Fruit fly (Drosophila melanogaster) S2 (cell line): Measurements from ENCODE around the gene CG9106.

Experiments
- CG8478 ChIP-seq: fragments of >200 bp; optimal IDR thresholded peaks from 2 replicates; lab custom pipeline; 2018
- CTCF ChIP-seq, 2 experiments: fragments of >200 bp; optimal IDR thresholded peaks; 2 replicates each; lab custom pipeline; 2018

DNA sequence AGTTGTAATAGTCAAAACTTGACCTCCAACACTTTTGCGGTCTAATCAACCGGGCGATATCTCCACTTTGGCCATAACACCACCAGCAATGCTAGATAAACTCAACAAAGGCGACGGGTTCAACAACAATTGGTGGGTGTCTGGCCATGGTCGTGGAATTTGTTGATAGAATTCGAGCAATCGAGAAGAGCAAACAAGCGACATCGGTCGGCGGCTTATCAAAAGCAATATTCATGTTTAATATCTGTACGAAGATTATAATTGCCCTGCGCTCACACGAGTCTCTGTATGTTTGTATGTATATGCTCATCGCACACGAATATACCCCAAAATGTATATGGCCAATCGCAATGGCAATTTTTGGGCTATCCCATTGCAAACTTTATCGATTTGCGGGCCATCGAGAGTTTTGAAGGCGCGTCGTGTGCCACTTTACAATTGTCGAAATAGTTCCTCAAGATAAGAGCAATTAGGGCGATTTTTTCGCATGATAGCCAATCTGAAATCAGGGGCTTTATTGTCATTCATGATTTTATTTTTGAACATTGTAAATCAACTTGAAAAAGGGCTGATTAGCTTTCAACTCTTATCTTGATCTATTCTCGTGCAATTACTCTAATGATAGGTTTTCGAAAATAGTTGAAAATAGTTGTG is 35.4 kb upstream of the CG9106 start:
- no peak for TF ChIP-seq CG8478 (lab: Kevin White, UChicago)
- TF ChIP-seq CTCF (optimal IDR thresholded peaks at IDR 0.05; lab: Kevin White, UChicago) = no peak
